Worm (Caenorhabditis elegans): ENCODE results near the gene T24E12.10.

The T24E12.10 gene

DNA sequence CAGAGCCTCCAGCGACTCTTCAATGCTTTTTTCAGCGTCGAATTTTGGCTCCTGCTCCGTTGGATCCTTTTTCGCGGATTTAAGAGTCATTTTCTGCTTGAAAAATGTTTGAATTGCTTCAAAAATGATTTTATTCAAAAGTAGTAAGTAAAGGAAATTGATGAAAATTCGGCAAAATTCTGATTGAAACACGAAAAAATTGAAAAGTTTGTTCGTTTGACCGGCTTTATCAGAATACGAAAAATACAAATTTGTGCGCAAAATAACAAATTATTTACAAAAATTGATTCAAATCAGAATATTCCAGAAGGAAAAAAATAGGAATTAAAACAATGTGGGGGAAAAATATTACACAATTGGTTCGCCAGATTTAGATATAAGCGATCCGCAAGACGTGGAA is 33.9 kb upstream of the T24E12.10 start, which contains the start of gene F54D10.4:
F54D10.4 (minus strand) TSS at position 101 of the 400 bp plus-strand sequence.
- TF ChIP-seq ceh-36 (tag; optimal IDR thresholded peaks at IDR 0.05) (no peak), ama-1 (optimal IDR thresholded peaks at IDR 0.05) (no peak), tbx-37 (GFP tag; conservative IDR thresholded peaks at IDR 0.05) (no peak), tbx-11 (GFP tag; IDR thresholded peaks at IDR 0.05) (no peak), hmg-4 (GFP tag; optimal IDR thresholded peaks at IDR 0.05) (no peak), hmbx-1 (tag; optimal IDR thresholded peaks at IDR 0.05) (no peak), ceh-13 (GFP tag; optimal IDR thresholded peaks at IDR 0.05) (no peak), flt-1 (GFP tag; IDR thresholded peaks at IDR 0.05) (no peak), hnd-1 (tag; optimal IDR thresholded peaks at IDR 0.05) (no peak), scrt-1 (GFP tag; IDR thresholded peaks at IDR 0.05) (no peak), ets-7 (tag; optimal IDR thresholded peaks at IDR 0.05) (no peak), F13C5.2 (tag; optimal IDR thresholded peaks at IDR 0.05) (no peak), aly-1 (tag; optimal IDR thresholded peaks at IDR 0.05) (no peak), B0310.2 (tag; optimal IDR thresholded peaks at IDR 0.05) (no peak)

DNA sequence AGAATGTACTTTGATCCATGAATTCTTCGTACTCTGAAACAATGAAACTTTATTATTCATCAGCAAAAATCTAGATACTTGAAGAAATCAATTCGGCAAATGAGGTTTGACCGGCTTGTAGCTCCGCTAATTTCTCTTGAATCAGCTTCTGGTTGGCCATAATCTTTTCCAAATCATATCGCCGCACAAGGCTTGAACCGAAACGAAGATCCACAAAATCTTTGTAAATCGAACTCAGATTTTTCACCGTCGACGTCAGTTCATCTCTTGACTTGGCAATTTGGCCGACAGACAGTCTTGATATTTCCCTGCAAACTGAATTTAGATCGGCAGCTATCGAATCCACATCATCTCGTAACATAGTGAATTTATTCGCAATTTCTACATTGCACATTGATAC is 32.5 kb upstream of the T24E12.10 start:
- TF ChIP-seq scrt-1 (GFP tag; IDR thresholded peaks at IDR 0.05) (no peak), ama-1 (optimal IDR thresholded peaks at IDR 0.05) (no peak), hmg-4 (GFP tag; optimal IDR thresholded peaks at IDR 0.05) (no peak), sea-1 (GFP tag; conservative IDR thresholded peaks at IDR 0.05) (no peak), aly-1 (tag; optimal IDR thresholded peaks at IDR 0.05) (no peak), pes-1 (GFP tag; IDR thresholded peaks at IDR 0.05) (no peak)

DNA sequence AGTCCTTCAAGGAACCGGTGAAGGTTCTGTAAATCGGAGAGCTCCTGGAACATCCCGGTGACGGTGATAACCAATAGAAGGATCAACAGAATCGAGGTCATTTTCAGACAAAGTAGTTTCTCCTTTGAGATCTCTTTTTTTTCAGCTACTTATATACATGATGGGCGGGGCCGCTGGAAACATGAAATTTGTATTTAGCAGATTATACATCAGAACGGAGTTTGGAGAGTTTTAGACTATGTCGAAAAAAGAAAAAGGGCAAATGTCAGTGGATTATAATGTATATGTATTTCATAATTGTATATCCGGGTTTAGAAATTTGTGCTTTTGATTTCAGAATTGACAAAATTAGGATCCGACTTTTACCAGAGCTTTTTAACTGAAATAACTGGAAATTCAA is 30.2 kb upstream of the T24E12.10 start, which contains the start of gene ins-32:
ins-32 (minus strand) TSS at position 101 of the 400 bp plus-strand sequence.
- TF ChIP-seq B0310.2 (tag; optimal IDR thresholded peaks at IDR 0.05) (no peak), ets-7 (tag; optimal IDR thresholded peaks at IDR 0.05) (no peak), hnd-1 (tag; optimal IDR thresholded peaks at IDR 0.05) (no peak), ama-1 (optimal IDR thresholded peaks at IDR 0.05) (no peak), tra-4 (tag; optimal IDR thresholded peaks at IDR 0.05) (no peak)

DNA sequence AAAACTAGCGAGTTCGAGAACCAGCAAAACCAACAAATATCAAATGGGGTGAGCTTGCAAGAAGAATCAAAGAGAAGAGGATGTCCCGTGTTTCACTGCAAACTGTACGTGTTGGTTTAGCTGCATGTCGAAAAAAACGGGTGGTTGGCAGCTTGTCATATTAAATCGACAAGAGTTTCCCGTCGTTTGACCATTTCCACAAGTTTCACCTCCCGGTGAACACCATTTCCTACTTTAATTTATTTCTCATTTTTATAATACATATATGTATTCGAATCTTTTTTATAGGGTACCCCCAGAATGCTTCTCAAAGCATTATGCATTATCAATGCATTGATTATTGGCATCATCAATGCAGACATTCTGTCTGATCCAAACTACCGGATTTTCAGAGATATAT is 22.3 kb upstream of the T24E12.10 start, which contains the start of gene Y8A9A.2:
Y8A9A.2 (plus strand) TSS at position 301 of the 400 bp plus-strand sequence.
- TF ChIP-seq tra-4 (tag; optimal IDR thresholded peaks at IDR 0.05) (no peak), flt-1 (GFP tag; IDR thresholded peaks at IDR 0.05) (no peak), ceh-13 (GFP tag; optimal IDR thresholded peaks at IDR 0.05) (no peak), sea-1 (GFP tag; conservative IDR thresholded peaks at IDR 0.05) (no peak), ama-1 (optimal IDR thresholded peaks at IDR 0.05) (no peak)

DNA sequence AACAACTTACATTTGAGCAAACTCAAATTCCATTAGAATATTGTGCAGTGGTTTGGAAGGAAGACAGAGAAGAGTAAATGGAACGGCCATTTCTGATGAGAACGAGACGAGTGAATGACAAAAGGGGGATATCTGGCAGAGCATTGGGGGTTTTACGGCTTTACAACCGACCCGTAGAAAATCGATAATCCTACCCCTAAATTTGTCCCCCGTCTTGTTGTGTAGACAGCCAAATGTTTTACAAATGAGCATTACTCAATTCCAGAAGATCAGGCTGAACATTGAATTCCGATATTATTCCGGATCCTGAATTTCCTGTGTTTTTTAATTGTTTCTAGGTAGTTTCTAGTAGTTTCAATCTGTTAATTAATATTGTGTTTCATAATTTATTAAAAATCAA is 20.3 kb upstream of the T24E12.10 start, which contains the start of gene fbxb-99:
fbxb-99 (minus strand) TSS at position 101 of the 400 bp plus-strand sequence.
- TF ChIP-seq scrt-1 (GFP tag; IDR thresholded peaks at IDR 0.05): no peak
- TF ChIP-seq ceh-13 (GFP tag; optimal IDR thresholded peaks at IDR 0.05): no peak
- TF ChIP-seq ceh-36 (tag; optimal IDR thresholded peaks at IDR 0.05): no peak
- no peak for TF ChIP-seq aly-1 (tag; optimal IDR thresholded peaks at IDR 0.05)
- TF ChIP-seq tbx-37 (GFP tag; conservative IDR thresholded peaks at IDR 0.05): no peak
- no peak for TF ChIP-seq tbx-11 (GFP tag; IDR thresholded peaks at IDR 0.05)
- no peak for TF ChIP-seq hmbx-1 (tag; optimal IDR thresholded peaks at IDR 0.05)
- no peak for TF ChIP-seq flt-1 (GFP tag; IDR thresholded peaks at IDR 0.05)
- no peak for TF ChIP-seq ets-7 (tag; optimal IDR thresholded peaks at IDR 0.05)
- TF ChIP-seq pes-1 (GFP tag; IDR thresholded peaks at IDR 0.05): no peak
- no peak for TF ChIP-seq tra-4 (tag; optimal IDR thresholded peaks at IDR 0.05)
- no peak for TF ChIP-seq hnd-1 (tag; optimal IDR thresholded peaks at IDR 0.05)
- TF ChIP-seq B0310.2 (tag; optimal IDR thresholded peaks at IDR 0.05): no peak
- TF ChIP-seq ama-1 (optimal IDR thresholded peaks at IDR 0.05): no peak
- no peak for TF ChIP-seq F13C5.2 (tag; optimal IDR thresholded peaks at IDR 0.05)

DNA sequence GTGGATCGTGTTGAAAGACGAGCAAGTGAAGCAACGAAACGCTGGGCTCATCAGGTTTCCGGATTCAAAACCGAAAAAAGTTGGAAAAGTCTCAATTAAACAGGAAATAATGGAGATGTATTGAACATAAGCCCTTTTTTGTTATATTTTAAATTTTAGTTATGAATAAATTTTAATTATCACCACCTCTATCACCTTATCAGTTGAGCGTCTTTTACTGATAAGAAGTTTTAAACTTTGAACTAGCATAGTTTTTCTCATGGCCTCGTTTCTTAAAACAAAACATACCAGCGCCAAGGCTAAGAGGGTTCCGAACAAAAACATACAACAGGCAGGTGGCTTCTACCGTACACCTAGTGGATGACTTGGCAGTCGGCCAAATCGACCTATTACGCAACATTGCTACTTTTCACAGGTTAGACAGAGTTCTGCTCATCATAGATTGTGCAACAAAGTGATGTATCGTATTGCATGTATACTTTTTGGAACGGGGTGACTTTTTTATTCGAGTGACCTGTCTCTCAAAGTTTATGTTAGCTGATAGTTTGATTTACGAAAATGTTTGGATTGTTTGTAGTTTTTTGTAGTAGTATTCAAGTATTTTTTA is 15.4 kb upstream of the T24E12.10 start:
- TF ChIP-seq F13C5.2 (tag; optimal IDR thresholded peaks at IDR 0.05) (no peak), sea-1 (GFP tag; conservative IDR thresholded peaks at IDR 0.05) (no peak), pes-1 (GFP tag; IDR thresholded peaks at IDR 0.05) (no peak), B0310.2 (tag; optimal IDR thresholded peaks at IDR 0.05) (no peak), flt-1 (GFP tag; IDR thresholded peaks at IDR 0.05) (no peak), hmbx-1 (tag; optimal IDR thresholded peaks at IDR 0.05) (no peak), tbx-11 (GFP tag; IDR thresholded peaks at IDR 0.05) (no peak), scrt-1 (GFP tag; IDR thresholded peaks at IDR 0.05) (no peak), ceh-13 (GFP tag; optimal IDR thresholded peaks at IDR 0.05) (no peak), hnd-1 (tag; optimal IDR thresholded peaks at IDR 0.05) (no peak), ama-1 (optimal IDR thresholded peaks at IDR 0.05) (no peak), tra-4 (tag; optimal IDR thresholded peaks at IDR 0.05) (no peak), ceh-36 (tag; optimal IDR thresholded peaks at IDR 0.05) (no peak), ets-7 (tag; optimal IDR thresholded peaks at IDR 0.05) (no peak), hmg-4 (GFP tag; optimal IDR thresholded peaks at IDR 0.05) (no peak), tbx-37 (GFP tag; conservative IDR thresholded peaks at IDR 0.05) (no peak), aly-1 (tag; optimal IDR thresholded peaks at IDR 0.05) (no peak)

DNA sequence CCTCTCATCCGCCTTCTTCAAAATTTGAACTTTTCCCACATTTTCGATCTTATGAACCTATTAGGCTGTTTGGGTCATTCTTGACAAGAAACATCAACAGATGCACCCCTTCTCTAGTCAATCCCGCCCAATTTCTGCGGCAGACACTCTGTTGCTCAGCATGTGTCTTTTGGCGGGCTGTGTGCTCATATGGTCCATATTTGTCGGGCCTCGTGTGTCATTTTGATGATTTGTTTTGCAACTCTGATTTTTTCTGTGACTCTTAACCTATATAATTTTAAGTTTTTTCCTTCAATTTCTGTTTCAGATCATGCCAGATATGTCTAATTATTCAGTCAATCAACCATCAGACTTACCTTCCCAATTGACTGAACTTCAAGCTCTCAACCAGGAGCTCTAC is 14.1 kb upstream of the T24E12.10 start, which contains the start of gene T24E12.13:
T24E12.13 (plus strand) TSS at position 301 of the 400 bp plus-strand sequence.
- TF ChIP-seq hnd-1 (tag; optimal IDR thresholded peaks at IDR 0.05): no peak
- TF ChIP-seq tbx-37 (GFP tag; conservative IDR thresholded peaks at IDR 0.05): no peak
- no peak for TF ChIP-seq ceh-13 (GFP tag; optimal IDR thresholded peaks at IDR 0.05)

DNA sequence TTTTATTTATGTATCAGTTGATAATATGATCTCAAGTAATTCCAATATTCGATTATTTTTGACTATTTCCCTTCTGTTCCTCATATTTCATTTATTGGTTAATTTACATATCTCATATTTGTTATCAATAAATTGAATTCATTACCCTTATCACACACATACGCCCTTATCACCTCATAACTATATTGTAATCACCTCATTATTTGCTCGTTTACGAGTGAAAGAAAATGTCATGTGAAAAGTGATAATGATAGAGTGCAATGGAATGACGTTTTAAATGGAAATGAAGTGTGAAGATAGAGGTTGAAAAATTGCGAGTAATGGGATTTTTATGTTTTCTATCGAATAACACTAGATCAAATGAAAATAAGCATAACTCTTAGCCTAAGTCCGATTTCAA is 13.5 kb upstream of the T24E12.10 start:
- TF ChIP-seq hmbx-1 (tag; optimal IDR thresholded peaks at IDR 0.05) (no peak), tbx-37 (GFP tag; conservative IDR thresholded peaks at IDR 0.05) (no peak), aly-1 (tag; optimal IDR thresholded peaks at IDR 0.05) (no peak), flt-1 (GFP tag; IDR thresholded peaks at IDR 0.05) (no peak), hmg-4 (GFP tag; optimal IDR thresholded peaks at IDR 0.05) (no peak), tra-4 (tag; optimal IDR thresholded peaks at IDR 0.05) (no peak), tbx-11 (GFP tag; IDR thresholded peaks at IDR 0.05) (no peak), hnd-1 (tag; optimal IDR thresholded peaks at IDR 0.05) (no peak), scrt-1 (GFP tag; IDR thresholded peaks at IDR 0.05) (no peak), B0310.2 (tag; optimal IDR thresholded peaks at IDR 0.05) (no peak), ama-1 (optimal IDR thresholded peaks at IDR 0.05) (no peak), pes-1 (GFP tag; IDR thresholded peaks at IDR 0.05) (no peak), ceh-13 (GFP tag; optimal IDR thresholded peaks at IDR 0.05) (no peak), F13C5.2 (tag; optimal IDR thresholded peaks at IDR 0.05) (no peak), ets-7 (tag; optimal IDR thresholded peaks at IDR 0.05) (no peak), ceh-36 (tag; optimal IDR thresholded peaks at IDR 0.05) (no peak)
